Worm (Caenorhabditis elegans) whole organism, young adult: ENCODE results near the gene lmtr-3.

Experiments used
- B0035.1 ChIP-seq: sonication (generic microtip); optimal IDR thresholded peaks from 2 replicates; lab custom pipeline; 2016; ENCODE audit warnings: missing genetic modification characterization, mild to moderate bottlenecking, missing compliant biosample characterization, missing genotype, missing genetic modification reagents
- K12H6.12 ChIP-seq: fragments of 200-800 bp; sonication (Bioruptor generic); optimal IDR thresholded peaks from 2 replicates; lab custom pipeline; 2018; ENCODE audit warnings: mild to moderate bottlenecking, missing genetic modification characterization, missing compliant biosample characterization
- egl-18 ChIP-seq: fragments of 200-800 bp; sonication (Bioruptor generic); IDR thresholded peaks from 2 replicates; pipeline ENCODE4 v1.3.6; 2022; ENCODE audit warnings: missing genetic modification reagents, missing genetic modification characterization, missing compliant biosample characterization
- hlh-12 ChIP-seq: sonication (generic microtip); optimal IDR thresholded peaks from 2 replicates; lab custom pipeline; 2016; ENCODE audit warnings: missing genetic modification characterization, missing compliant biosample characterization
- hlh-26 ChIP-seq: fragments of 200-800 bp; sonication (Bioruptor generic); conservative IDR thresholded peaks from 2 replicates; pipeline ENCODE4 v1.3.6; 2022; ENCODE audit warnings: missing genetic modification reagents, missing genetic modification characterization, missing compliant biosample characterization
- lin-54 ChIP-seq: fragments of 200-800 bp; sonication (Bioruptor generic); optimal IDR thresholded peaks from 2 replicates; lab custom pipeline; 2018; ENCODE audit warnings: mild to moderate bottlenecking, missing genetic modification characterization, missing compliant biosample characterization
- nfya-1 ChIP-seq: sonication (generic microtip); optimal IDR thresholded peaks from 2 replicates; lab custom pipeline; 2017; ENCODE audit warnings: antibody characterized with exemption, missing compliant biosample characterization, missing genetic modification characterization, borderline replicate concordance; ENCODE audit not compliant: insufficient read depth
- pbrm-1 ChIP-seq: fragments of 200-800 bp; sonication (Bioruptor generic); IDR thresholded peaks from 2 replicates; pipeline ENCODE4 v1.3.6; 2022; ENCODE audit warnings: missing genetic modification reagents, missing genetic modification characterization, missing compliant biosample characterization
- pha-4 ChIP-seq: fragments of 150-350 bp; sonication (generic microtip); optimal IDR thresholded peaks from 2 replicates; lab custom pipeline; 2014; ENCODE audit warnings: missing biosample characterization, missing genetic modification reagents, missing genetic modification characterization
- repo-1 ChIP-seq: sonication (generic microtip); optimal IDR thresholded peaks from 2 replicates; lab custom pipeline; 2017; ENCODE audit warnings: mild to moderate bottlenecking, missing genetic modification characterization, missing compliant biosample characterization
- unc-62 ChIP-seq: fragments of 150-350 bp; optimal IDR thresholded peaks from 2 replicates; lab custom pipeline; 2014; ENCODE audit warnings: missing biosample characterization, missing genetic modification reagents, missing genetic modification characterization
- ztf-3 ChIP-seq: fragments of 200-800 bp; sonication (Bioruptor generic); optimal IDR thresholded peaks from 2 replicates; lab custom pipeline; 2018; ENCODE audit warnings: mild to moderate bottlenecking, missing genetic modification characterization, missing compliant biosample characterization

DNA sequence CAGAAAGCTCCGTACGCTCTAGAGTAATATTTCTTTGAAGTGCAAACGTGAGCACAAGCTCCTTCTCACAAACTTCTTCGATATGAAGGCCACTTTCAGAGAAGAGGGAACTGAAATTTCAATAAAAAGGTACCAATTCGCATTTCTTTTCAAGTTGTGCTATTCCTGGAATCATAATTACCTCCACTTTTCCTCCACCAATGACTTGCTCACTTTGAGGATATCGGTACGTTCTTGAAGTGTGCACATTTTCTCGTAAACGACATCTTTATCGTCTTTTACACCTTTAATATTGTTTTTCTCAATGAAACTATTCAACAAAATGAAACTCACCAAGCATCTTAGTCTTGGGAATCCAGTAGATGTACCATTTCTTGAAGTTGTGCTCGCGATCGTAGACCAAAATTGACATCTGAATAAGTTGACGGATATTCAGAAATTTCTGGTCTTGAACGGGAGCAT, 4.7 kb upstream of the lmtr-3 start, which contains the start of gene scb-1:
- TF ChIP-seq hlh-26 (GFP tag; lab: Robert Waterston, UW) (no peak), K12H6.12 (tag; lab: Kevin White, UChicago) (no peak), pbrm-1 (peak; percentile 8; the same call in 1 of the 2 replicates), repo-1 (tag; lab: Kevin White, UChicago) (no peak), B0035.1 (no peak), nfya-1 (tag; lab: Kevin White, UChicago) (no peak), lin-54 (GFP tag; lab: Kevin White, UChicago) (no peak), ztf-3 (GFP tag; lab: Kevin White, UChicago) (no peak), pha-4 (no peak), unc-62 (no peak), hlh-12 (tag; lab: Kevin White, UChicago) (no peak), egl-18 (GFP tag; lab: Robert Waterston, UW) (no peak)
